Fruit fly (Drosophila melanogaster) whole organism, wandering third instar larva: ENCODE measurements around the gene CG13300.

Experiments used
- CG32264 ChIP-seq: fragments of 200-800 bp; sonication (Bioruptor generic); optimal IDR thresholded peaks from 2 replicates; lab custom pipeline; 2016; ENCODE audit warnings: missing biosample characterization, missing genetic modification characterization
- CG9705 ChIP-seq: fragments of 200-800 bp; sonication (Bioruptor generic); optimal IDR thresholded peaks from 2 replicates; lab custom pipeline; 2018; ENCODE audit warnings: missing biosample characterization, mild to moderate bottlenecking, missing genetic modification characterization
- CrebA ChIP-seq: fragments of 200-800 bp; sonication (Bioruptor generic); optimal IDR thresholded peaks from 2 replicates; lab custom pipeline; 2016; ENCODE audit warnings: missing biosample characterization, mild to moderate bottlenecking, missing genetic modification characterization, borderline replicate concordance
- Dfd ChIP-seq: fragments of >200 bp; optimal IDR thresholded peaks from 2 replicates; lab custom pipeline; 2017; ENCODE audit warnings: missing biosample characterization, missing genetic modification characterization
- Dif ChIP-seq: fragments of 200-275, 200-300 bp; sonication (Bioruptor generic); optimal IDR thresholded peaks from 2 replicates; lab custom pipeline; 2018; ENCODE audit warnings: missing biosample characterization, missing genetic modification characterization; ENCODE audit not compliant: partially characterized antibody
- GATAd ChIP-seq: sonication (Bioruptor generic); optimal IDR thresholded peaks from 2 replicates; lab custom pipeline; 2016; ENCODE audit warnings: missing biosample characterization, missing genetic modification characterization
- HLH106 ChIP-seq: fragments of 200-800 bp; optimal IDR thresholded peaks from 3 replicates; lab custom pipeline; 2019; ENCODE audit warnings: missing biosample characterization, mild to moderate bottlenecking, missing genetic modification characterization, moderate library complexity
- Hnf4 ChIP-seq: fragments of 200-800 bp; sonication (Bioruptor generic); optimal IDR thresholded peaks from 2 replicates; lab custom pipeline; 2016; ENCODE audit warnings: missing biosample characterization, mild to moderate bottlenecking, missing genetic modification characterization
- Hr78 ChIP-seq: fragments of >200 bp; optimal IDR thresholded peaks from 2 replicates; lab custom pipeline; 2017; ENCODE audit warnings: missing biosample characterization, missing genetic modification characterization
- Hr83 ChIP-seq: fragments of 200-300 bp; sonication (Bioruptor generic); optimal IDR thresholded peaks from 2 replicates; lab custom pipeline; 2016; ENCODE audit warnings: missing biosample characterization, mild to moderate bottlenecking, missing genetic modification characterization, moderate library complexity; ENCODE audit not compliant: poor library complexity, severe bottlenecking
- Jra ChIP-seq: sonication (Bioruptor generic); optimal IDR thresholded peaks from 2 replicates; lab custom pipeline; 2016; ENCODE audit warnings: missing biosample characterization, missing genetic modification characterization
- Mio ChIP-seq: sonication (Bioruptor generic); optimal IDR thresholded peaks from 2 replicates; lab custom pipeline; 2016; ENCODE audit warnings: missing biosample characterization, missing genetic modification characterization
- Myc ChIP-seq: fragments of >200 bp; optimal IDR thresholded peaks from 2 replicates; lab custom pipeline; 2017
- N ChIP-seq: fragments of >200 bp; optimal IDR thresholded peaks from 2 replicates; lab custom pipeline; 2018; ENCODE audit warnings: missing biosample characterization, missing external identifiers, missing genetic modification characterization
- OdsH ChIP-seq: fragments of 200-800 bp; sonication (Bioruptor generic); optimal IDR thresholded peaks from 2 replicates; lab custom pipeline; 2016; ENCODE audit warnings: missing biosample characterization, mild to moderate bottlenecking, missing genetic modification characterization
- Rel ChIP-seq, 2 experiments: fragments of 200-800 bp; sonication (Bioruptor generic) in 1 of 2; optimal IDR thresholded peaks; 2 replicates in 1 of 2; 3 replicates in 1 of 2; lab custom pipeline; 2016 to 2019; ENCODE audit warnings: mild to moderate bottlenecking in 2 of 2, missing biosample characterization in 2 of 2, missing genetic modification characterization in 2 of 2, moderate library complexity in 1 of 2
- Sp1 ChIP-seq: fragments of 200-800 bp; sonication (Bioruptor generic); optimal IDR thresholded peaks from 3 replicates; lab custom pipeline; 2019; ENCODE audit warnings: missing biosample characterization, mild to moderate bottlenecking, missing genetic modification characterization, moderate library complexity
- br ChIP-seq: fragments of 200-800 bp; sonication (Bioruptor generic); optimal IDR thresholded peaks from 2 replicates; lab custom pipeline; 2016; ENCODE audit warnings: missing biosample characterization, missing genetic modification characterization
- brk ChIP-seq: fragments of 200-800 bp; sonication (Bioruptor generic); optimal IDR thresholded peaks from 2 replicates; lab custom pipeline; 2016; ENCODE audit warnings: missing biosample characterization, mild to moderate bottlenecking, missing genetic modification characterization
- dl ChIP-seq, 2 experiments: fragments of 175-275, 200-275 bp in 1 of 2; fragments of 200-275 bp in 1 of 2; sonication (Bioruptor generic); optimal IDR thresholded peaks; lab custom pipeline; 2018; ENCODE audit warnings: mild to moderate bottlenecking in 2 of 2, missing biosample characterization in 2 of 2, missing genetic modification characterization in 2 of 2, moderate library complexity in 2 of 2; ENCODE audit not compliant: partially characterized antibody in 2 of 2, insufficient read depth in 1 of 2
- dmrt93B ChIP-seq: fragments of 200-800 bp; sonication (Bioruptor generic); optimal IDR thresholded peaks from 2 replicates; lab custom pipeline; 2018; ENCODE audit warnings: missing biosample characterization, mild to moderate bottlenecking, missing genetic modification characterization
- dsf ChIP-seq: sonication (Bioruptor generic); optimal IDR thresholded peaks from 2 replicates; lab custom pipeline; 2016; ENCODE audit warnings: missing biosample characterization, missing genetic modification characterization, borderline replicate concordance
- ey ChIP-seq: fragments of 200-800 bp; sonication (Bioruptor generic); optimal IDR thresholded peaks from 2 replicates; lab custom pipeline; 2016; ENCODE audit warnings: missing biosample characterization, missing genetic modification characterization
- foxo ChIP-seq, 2 experiments: fragments of 200-800 bp; sonication (Bioruptor generic); optimal IDR thresholded peaks; 2 replicates in 1 of 2; 3 replicates in 1 of 2; lab custom pipeline; 2016 to 2017; ENCODE audit warnings: missing biosample characterization in 2 of 2, missing genetic modification characterization in 2 of 2
- fru ChIP-seq: fragments of 200-800 bp; sonication (Bioruptor generic); optimal IDR thresholded peaks from 3 replicates; lab custom pipeline; 2016; ENCODE audit warnings: missing biosample characterization, mild to moderate bottlenecking, missing genetic modification characterization
- h ChIP-seq: fragments of 200-800 bp; sonication (Bioruptor generic); optimal IDR thresholded peaks from 3 replicates; lab custom pipeline; 2016; ENCODE audit warnings: missing biosample characterization, mild to moderate bottlenecking, missing genetic modification characterization
- jim ChIP-seq: fragments of 175-275, 200-325 bp; sonication (Bioruptor generic); optimal IDR thresholded peaks from 2 replicates; lab custom pipeline; 2016; ENCODE audit warnings: missing biosample characterization, mild to moderate bottlenecking, missing genetic modification characterization
- lola ChIP-seq: fragments of >200 bp; optimal IDR thresholded peaks from 2 replicates; lab custom pipeline; 2017; ENCODE audit warnings: missing biosample characterization, missing genetic modification characterization
- pan ChIP-seq: fragments of >200 bp; optimal IDR thresholded peaks from 2 replicates; lab custom pipeline; 2017
- psq ChIP-seq: fragments of 200-800 bp; sonication (Bioruptor generic); optimal IDR thresholded peaks from 3 replicates; lab custom pipeline; 2017; ENCODE audit warnings: missing biosample characterization, mild to moderate bottlenecking, missing genetic modification characterization, moderate library complexity
- rgr ChIP-seq: fragments of 200-800 bp; sonication (Bioruptor generic); optimal IDR thresholded peaks from 3 replicates; lab custom pipeline; 2016; ENCODE audit warnings: missing biosample characterization, mild to moderate bottlenecking, missing genetic modification characterization
- sage ChIP-seq: fragments of 200-800 bp; sonication (Bioruptor generic); optimal IDR thresholded peaks from 2 replicates; lab custom pipeline; 2016; ENCODE audit warnings: missing biosample characterization, mild to moderate bottlenecking, missing genetic modification characterization
- sv ChIP-seq: fragments of 200-800 bp; sonication (Bioruptor generic); optimal IDR thresholded peaks from 3 replicates; lab custom pipeline; 2016; ENCODE audit warnings: missing biosample characterization, missing genetic modification characterization
- tai ChIP-seq: sonication (Bioruptor generic); optimal IDR thresholded peaks from 2 replicates; lab custom pipeline; 2016; ENCODE audit warnings: missing biosample characterization, missing genetic modification characterization
- usp ChIP-seq: fragments of >200 bp; optimal IDR thresholded peaks from 2 replicates; lab custom pipeline; 2017; ENCODE audit warnings: missing biosample characterization, missing genetic modification characterization
- woc ChIP-seq: sonication (Bioruptor generic); optimal IDR thresholded peaks from 2 replicates; lab custom pipeline; 2016; ENCODE audit warnings: missing biosample characterization, mild to moderate bottlenecking, missing genetic modification characterization

CG13300 gene

dm6 chr3L:6371406-6371805 lies 19.2 kb upstream of the CG13300 start:
- TF ChIP-seq foxo (GFP tag; optimal IDR thresholded peaks at IDR 0.05; lab: Kevin White, UChicago) = peak in 1 of 2 experiments; percentile 38
- TF ChIP-seq h = no peak
- TF ChIP-seq fru (GFP tag; lab: Kevin White, UChicago) = peak; percentile 56
- no peak for TF ChIP-seq HLH106
- peak; percentile 12 for TF ChIP-seq CG32264 (GFP tag; lab: Kevin White, UChicago)
- TF ChIP-seq usp (GFP tag; lab: Kevin White, UChicago) = no peak
- TF ChIP-seq Sp1 = peak; percentile 18

- TF ChIP-seq OdsH (peak; percentile 38), CG9705 (GFP tag; lab: Kevin White, UChicago) (no peak), dmrt93B (GFP tag; lab: Kevin White, UChicago) (peak; percentile 46), h (peak; percentile 55), Dif (peak; percentile 15), brk (peak; percentile 59), psq (GFP tag; lab: Kevin White, UChicago) (peak; percentile 65), dsf (GFP tag; lab: Kevin White, UChicago) (no peak), Sp1 (peak; percentile 75), fru (GFP tag; lab: Kevin White, UChicago) (peak; percentile 61), foxo (GFP tag; optimal IDR thresholded peaks at IDR 0.05; lab: Kevin White, UChicago) (peak in 1 of 2 experiments; percentile 72), rgr (GFP tag; lab: Kevin White, UChicago) (peak; percentile 50), Jra (no peak), HLH106 (peak; percentile 70)
Observed at dm6 chr3L:6369638-6370195, 17.5 kb upstream of the CG13300 start.

- TF ChIP-seq Sp1 (no peak), Hr78 (GFP tag; lab: Kevin White, UChicago) (no peak), psq (GFP tag; lab: Kevin White, UChicago) (no peak), fru (GFP tag; lab: Kevin White, UChicago) (no peak), OdsH (no peak), CG32264 (GFP tag; lab: Kevin White, UChicago) (no peak)
Observed at dm6 chr3L:6366629-6367028, 14.4 kb upstream of the CG13300 start.

- peak; percentile 53 for TF ChIP-seq fru (GFP tag; lab: Kevin White, UChicago)
- no peak for TF ChIP-seq dl (GFP tag; optimal IDR thresholded peaks at IDR 0.05; lab: Kevin White, UChicago; ENCODE audit: insufficient read depth in 1 of 2, partially characterized antibody in 2 of 2)
- no peak for TF ChIP-seq Mio
- TF ChIP-seq Dfd (GFP tag; lab: Kevin White, UChicago) = no peak
- peak in 1 of 2 experiments; percentile 58 for TF ChIP-seq foxo (GFP tag; optimal IDR thresholded peaks at IDR 0.05; lab: Kevin White, UChicago)
- TF ChIP-seq brk = peak; percentile 50
- TF ChIP-seq N (GFP tag; lab: Kevin White, UChicago) = no peak
- peak; percentile 65 for TF ChIP-seq HLH106
- TF ChIP-seq br = peak; percentile 14
- no peak for TF ChIP-seq pan (lab: Kevin White, UChicago)
- peak; percentile 9 for TF ChIP-seq sage (GFP tag; lab: Kevin White, UChicago)
- TF ChIP-seq Rel (GFP tag; optimal IDR thresholded peaks at IDR 0.05; lab: Kevin White, UChicago) = no peak
- TF ChIP-seq Rel (tag; optimal IDR thresholded peaks at IDR 0.05; lab: Kevin White, UChicago) = no peak
- TF ChIP-seq GATAd (GFP tag; lab: Kevin White, UChicago) = no peak
- peak; percentile 36 for TF ChIP-seq ey (GFP tag; lab: Kevin White, UChicago)
- TF ChIP-seq Dif = no peak
- TF ChIP-seq woc (GFP tag; lab: Kevin White, UChicago) = no peak
- no peak for TF ChIP-seq Hr83 (GFP tag; lab: Kevin White, UChicago)
- no peak for TF ChIP-seq CG9705 (GFP tag; lab: Kevin White, UChicago)
- no peak for TF ChIP-seq sv (GFP tag; lab: Kevin White, UChicago)
- no peak for TF ChIP-seq CrebA (GFP tag; lab: Kevin White, UChicago)
- TF ChIP-seq dmrt93B (GFP tag; lab: Kevin White, UChicago) = peak; percentile 32
- TF ChIP-seq Hr78 (GFP tag; lab: Kevin White, UChicago) = no peak
- no peak for TF ChIP-seq Jra
- no peak for TF ChIP-seq tai (GFP tag; lab: Kevin White, UChicago)
- TF ChIP-seq Sp1 = peak; percentile 59
- peak; percentile 56 for TF ChIP-seq h
- peak; percentile 15 for TF ChIP-seq psq (GFP tag; lab: Kevin White, UChicago)
- TF ChIP-seq CG32264 (GFP tag; lab: Kevin White, UChicago) = no peak
- no peak for TF ChIP-seq lola
- TF ChIP-seq jim (GFP tag; lab: Kevin White, UChicago) = no peak
- TF ChIP-seq Myc (lab: Kevin White, UChicago) = no peak
- peak; percentile 4 for TF ChIP-seq Hnf4 (GFP tag; lab: Kevin White, UChicago)
- TF ChIP-seq rgr (GFP tag; lab: Kevin White, UChicago) = peak; percentile 50
- TF ChIP-seq OdsH = peak; percentile 62
Observed at dm6 chr3L:6364217-6364616, 12.0 kb upstream of the CG13300 start.
